Worm (Caenorhabditis elegans): ENCODE measurements around the gene nac-1.
A peak's percentile ranks its signal among the peaks of the same experiment; 100 is the strongest.

nac-1 gene

DNA sequence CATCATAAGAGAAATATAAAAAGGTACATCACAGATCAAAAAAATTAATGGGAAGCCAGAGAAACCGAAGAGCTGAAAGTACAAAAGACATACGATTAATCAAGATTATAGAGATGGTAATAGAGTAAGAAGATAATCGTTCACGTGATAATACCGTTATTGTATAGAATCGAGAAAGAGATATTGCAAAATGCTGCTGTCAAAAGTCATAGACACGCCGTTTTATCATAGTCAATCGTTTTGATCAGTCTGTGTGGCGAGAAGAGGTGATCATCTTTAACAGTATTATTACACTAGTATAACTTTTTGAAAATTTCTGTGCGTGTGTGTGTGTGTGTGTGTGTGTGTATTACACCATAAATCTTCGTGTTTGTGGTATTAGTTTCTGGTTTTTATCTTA lies 565 bp upstream of the nac-1 start:
- TF ChIP-seq odd-2 (tag; optimal IDR thresholded peaks at IDR 0.05) = no peak
- TF ChIP-seq fkh-6 (tag; optimal IDR thresholded peaks at IDR 0.05) = no peak
- TF ChIP-seq nhr-232 (tag; optimal IDR thresholded peaks at IDR 0.05) = no peak
- no peak for TF ChIP-seq lin-11 (tag; optimal IDR thresholded peaks at IDR 0.05)
- no peak for TF ChIP-seq eyg-1 (tag; optimal IDR thresholded peaks at IDR 0.05)
- TF ChIP-seq pros-1 (tag; optimal IDR thresholded peaks at IDR 0.05) = no peak
- TF ChIP-seq hlh-6 (tag; optimal IDR thresholded peaks at IDR 0.05) = no peak
- TF ChIP-seq elt-4 (tag; optimal IDR thresholded peaks at IDR 0.05) = no peak
- no peak for TF ChIP-seq sox-2 (GFP tag; IDR thresholded peaks at IDR 0.05)
- no peak for TF ChIP-seq K02D7.2 (tag; optimal IDR thresholded peaks at IDR 0.05)
- no peak for TF ChIP-seq hlh-8 (tag; optimal IDR thresholded peaks at IDR 0.05)
- no peak for TF ChIP-seq ceh-6 (GFP tag; optimal IDR thresholded peaks at IDR 0.05)

ce11 chrX:14897192-14897591 lies 2.2 kb downstream of the nac-1 start:
- no peak for TF ChIP-seq ceh-18 (tag; optimal IDR thresholded peaks at IDR 0.05)

DNA sequence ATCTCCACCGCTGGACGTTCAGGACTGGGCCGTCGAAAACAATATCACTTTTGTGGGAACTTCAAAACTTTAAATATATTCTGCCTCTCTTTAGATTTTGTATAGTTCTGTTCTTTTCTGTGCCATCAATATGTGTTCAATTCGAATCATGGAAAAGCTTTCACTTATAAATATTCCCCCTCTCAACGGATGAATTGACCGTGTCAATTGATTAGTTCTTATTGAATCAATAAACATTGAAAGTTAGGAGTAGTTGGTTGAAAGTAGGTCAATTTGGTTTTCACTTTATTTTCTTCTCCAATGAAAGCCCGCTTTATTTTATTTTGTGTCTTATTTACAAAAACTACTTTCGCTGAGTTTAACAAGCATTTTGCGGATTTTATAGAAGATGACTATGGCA lies 3.3 kb downstream of the nac-1 start, which contains the start of gene lips-8:
TSS of gene lips-8 (plus strand) at position 301 of the 400 bp plus-strand sequence.
- TF ChIP-seq T23F11.4 (GFP tag; optimal IDR thresholded peaks at IDR 0.05) = no peak
- no peak for TF ChIP-seq ceh-6 (GFP tag; optimal IDR thresholded peaks at IDR 0.05)
- TF ChIP-seq elt-4 (tag; optimal IDR thresholded peaks at IDR 0.05) = no peak
- TF ChIP-seq ceh-18 (tag; optimal IDR thresholded peaks at IDR 0.05) = no peak
- TF ChIP-seq hlh-8 (tag; optimal IDR thresholded peaks at IDR 0.05) = no peak
- no peak for TF ChIP-seq syd-9 (tag; optimal IDR thresholded peaks at IDR 0.05)
- no peak for TF ChIP-seq eyg-1 (tag; optimal IDR thresholded peaks at IDR 0.05)
- TF ChIP-seq ceh-2 (tag; optimal IDR thresholded peaks at IDR 0.05) = no peak
- TF ChIP-seq madf-2 (tag; optimal IDR thresholded peaks at IDR 0.05) = no peak
- TF ChIP-seq ref-2 (tag; optimal IDR thresholded peaks at IDR 0.05) = no peak
- TF ChIP-seq gmeb-2 (tag; optimal IDR thresholded peaks at IDR 0.05) = no peak
- no peak for TF ChIP-seq unc-42 (tag; optimal IDR thresholded peaks at IDR 0.05)

DNA sequence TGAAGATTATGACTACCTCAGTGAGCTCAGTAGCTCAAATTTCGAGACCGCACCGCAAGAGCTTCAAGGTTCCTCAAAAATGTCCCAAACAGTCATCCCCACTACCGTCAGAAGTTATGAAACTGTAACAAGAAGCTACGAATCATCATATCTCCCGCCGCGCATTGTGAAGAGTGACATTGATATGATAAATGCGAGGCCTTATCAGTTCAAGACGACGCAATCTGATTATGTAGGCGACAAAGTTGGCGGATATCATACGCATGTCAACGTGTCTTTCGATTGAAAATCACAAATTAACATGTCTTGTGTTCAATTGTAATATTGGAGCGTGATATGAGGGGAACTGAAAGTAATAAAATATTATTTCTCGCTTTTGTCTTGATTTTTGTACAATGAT lies 5.5 kb downstream of the nac-1 start:
- TF ChIP-seq ceh-24 (tag; optimal IDR thresholded peaks at IDR 0.05) (no peak), elt-2 (tag; optimal IDR thresholded peaks at IDR 0.05) (peak; percentile 41), pha-2 (tag; optimal IDR thresholded peaks at IDR 0.05) (no peak), sox-2 (GFP tag; IDR thresholded peaks at IDR 0.05) (no peak)

DNA sequence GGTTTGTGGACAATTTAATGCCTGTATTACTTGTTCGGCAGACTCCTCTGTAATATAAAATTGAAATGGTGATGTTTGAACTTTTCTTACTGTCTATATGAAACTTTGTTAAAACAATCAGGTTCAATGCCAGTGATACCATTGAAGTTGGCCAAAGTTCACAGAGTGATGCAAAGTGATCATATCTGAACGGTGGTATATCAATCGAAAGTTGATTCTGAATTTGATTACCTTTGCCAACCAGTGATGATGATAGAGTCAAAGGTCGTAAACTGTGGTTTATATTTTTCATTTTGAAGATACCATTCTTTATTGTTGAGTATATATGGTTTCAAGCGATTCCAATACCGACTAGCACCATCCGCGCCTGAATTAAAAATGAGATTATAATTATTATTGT lies 8.5 kb downstream of the nac-1 start:
- TF ChIP-seq elt-4 (tag; optimal IDR thresholded peaks at IDR 0.05) (no peak), ceh-19 (GFP tag; optimal IDR thresholded peaks at IDR 0.05) (no peak), hlh-30 (tag; optimal IDR thresholded peaks at IDR 0.05; ENCODE audit: insufficient read depth) (no peak), rnt-1 (tag; optimal IDR thresholded peaks at IDR 0.05) (no peak), hlh-15 (tag; optimal IDR thresholded peaks at IDR 0.05) (no peak), ceh-31 (tag; optimal IDR thresholded peaks at IDR 0.05) (no peak), ttx-3 (tag; optimal IDR thresholded peaks at IDR 0.05) (no peak), sox-4 (tag; optimal IDR thresholded peaks at IDR 0.05) (no peak), ceh-24 (tag; optimal IDR thresholded peaks at IDR 0.05) (no peak), ceh-30 (tag; optimal IDR thresholded peaks at IDR 0.05) (no peak), C38D4.7 (GFP tag; optimal IDR thresholded peaks at IDR 0.05) (no peak), ceh-45 (GFP tag; IDR thresholded peaks at IDR 0.05) (no peak), syd-9 (tag; optimal IDR thresholded peaks at IDR 0.05) (no peak), ceh-2 (tag; optimal IDR thresholded peaks at IDR 0.05) (no peak), hlh-6 (tag; optimal IDR thresholded peaks at IDR 0.05) (no peak), che-1 (tag; optimal IDR thresholded peaks at IDR 0.05) (no peak), F13H6.1 (tag; optimal IDR thresholded peaks at IDR 0.05) (no peak)
